Fruit fly (Drosophila melanogaster): ENCODE data around the gene CG11619.

DNA sequence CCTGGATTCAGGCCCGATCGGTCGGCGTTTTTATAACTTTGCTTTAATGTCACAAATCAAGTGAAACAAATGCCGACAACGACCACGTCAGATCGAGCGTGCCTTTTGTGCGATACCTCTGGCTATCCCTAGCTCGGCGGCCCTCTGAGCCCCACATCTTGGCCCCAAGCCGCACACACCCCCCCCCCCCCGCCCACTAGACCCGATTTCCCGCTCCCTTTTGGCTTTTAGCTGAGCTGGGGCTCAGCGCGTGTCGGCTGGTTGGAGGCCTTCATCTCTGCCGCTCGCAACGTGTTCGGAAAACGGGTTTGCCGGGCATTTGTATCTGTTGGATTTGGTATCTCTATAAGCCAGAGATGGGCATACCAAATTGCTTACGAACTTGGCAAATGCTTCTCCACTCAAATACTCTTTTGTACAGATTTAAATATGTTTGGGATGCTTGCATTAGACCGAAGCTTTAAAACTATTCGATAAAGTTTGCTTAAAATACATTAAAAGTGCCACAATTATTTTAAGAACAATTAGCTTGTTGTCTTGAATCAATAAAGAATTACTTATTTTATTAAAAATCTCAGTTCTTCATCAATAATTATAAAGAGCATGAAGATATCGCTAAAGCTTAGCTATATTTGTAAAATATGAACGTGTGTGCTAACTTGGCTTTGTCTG, 28.1 kb upstream of the CG11619 start:
- peak; percentile 77 for TF ChIP-seq CG13204 (GFP tag; optimal IDR thresholded peaks at IDR 0.05)
- TF ChIP-seq D1 (tag; optimal IDR thresholded peaks at IDR 0.05): no peak
- no peak for TF ChIP-seq rn (GFP tag; IDR thresholded peaks at IDR 0.05)
- TF ChIP-seq Ets98B (GFP tag; IDR thresholded peaks at IDR 0.05): peak; percentile 37; the same call in 1 of the 2 replicates
- no peak for TF ChIP-seq EcR (GFP tag; optimal IDR thresholded peaks at IDR 0.05)
- peak; percentile 52 for TF ChIP-seq CG32121 (GFP tag; IDR thresholded peaks at IDR 0.05)
- no peak; the same call in 1 of the 2 replicates for TF ChIP-seq CG10348 (GFP tag; IDR thresholded peaks at IDR 0.05)

Measured in whole organism, pupa.